Fruit fly (Drosophila melanogaster) whole organism, embryonic: ENCODE data around the gene CG9395.

Experiments
- Ada2b ChIP-seq: fragments of 200-800 bp; sonication (Bioruptor generic); IDR thresholded peaks from 2 replicates; pipeline ENCODE4 v1.3.6; 2022; ENCODE audit warnings: missing biosample characterization, missing genetic modification characterization
- Antp ChIP-seq: fragments of 200-800 bp; sonication (Bioruptor generic); optimal IDR thresholded peaks from 3 replicates; lab custom pipeline; 2016; ENCODE audit warnings: missing biosample characterization, missing genetic modification characterization
- Awh ChIP-seq: fragments of 200-800 bp; sonication (Bioruptor generic); IDR thresholded peaks from 2 replicates; pipeline ENCODE4, ENCODE4 v1.3.6; 2022; ENCODE audit warnings: missing biosample characterization, missing genetic modification characterization
- B-H2 ChIP-seq: fragments of 200-800 bp; sonication (Bioruptor generic); optimal IDR thresholded peaks from 2 replicates; lab custom pipeline; 2018; ENCODE audit warnings: missing biosample characterization, mild to moderate bottlenecking, missing genetic modification characterization
- CG11085 ChIP-seq: fragments of 200-800 bp; sonication (Bioruptor generic); IDR thresholded peaks from 2 replicates; pipeline ENCODE4 v1.3.6; 2022; ENCODE audit warnings: missing biosample characterization, missing genetic modification characterization
- CG11456 ChIP-seq: fragments of 200-800 bp; sonication (Bioruptor generic); IDR thresholded peaks from 3 replicates; pipeline ENCODE4 v1.3.6; 2022; ENCODE audit warnings: missing biosample characterization, missing genetic modification characterization
- CG14667 ChIP-seq: fragments of 200-800 bp; sonication (Bioruptor generic); IDR thresholded peaks from 2 replicates; pipeline ENCODE4 v1.3.6; 2022; ENCODE audit warnings: missing biosample characterization, missing genetic modification characterization
- CG15479 ChIP-seq: fragments of 200-800 bp; sonication (Bioruptor generic); optimal IDR thresholded peaks from 3 replicates; lab custom pipeline; 2019; ENCODE audit warnings: missing biosample characterization, mild to moderate bottlenecking, missing genetic modification characterization, moderate library complexity
- CG17328 ChIP-seq: fragments of 200-800 bp; sonication (Bioruptor generic); IDR thresholded peaks from 2 replicates; pipeline ENCODE4 v1.3.6; 2022; ENCODE audit warnings: missing biosample characterization, missing genetic modification characterization
- CG18011 ChIP-seq: fragments of 200-800 bp; sonication (Bioruptor generic); optimal IDR thresholded peaks from 2 replicates; lab custom pipeline; 2017; ENCODE audit warnings: missing biosample characterization, missing genetic modification characterization, mild to moderate bottlenecking, moderate library complexity, missing genotype
- CG18764 ChIP-seq: fragments of 200-800 bp; sonication (Bioruptor generic); optimal IDR thresholded peaks from 3 replicates; lab custom pipeline; 2016; ENCODE audit warnings: missing biosample characterization, missing genetic modification characterization
- CG2199 ChIP-seq: fragments of 200-800 bp; sonication (Bioruptor generic); IDR thresholded peaks from 3 replicates; pipeline ENCODE4 v1.3.6; 2022; ENCODE audit warnings: missing biosample characterization, missing genetic modification characterization
- CG4820 ChIP-seq: fragments of 200-800 bp; sonication (Bioruptor generic); optimal IDR thresholded peaks from 3 replicates; lab custom pipeline; 2016; ENCODE audit warnings: missing biosample characterization, missing genetic modification characterization
- CG6683 ChIP-seq: fragments of 200-800 bp; sonication (Bioruptor generic); optimal IDR thresholded peaks from 2 replicates; lab custom pipeline; 2017; ENCODE audit warnings: missing biosample characterization, mild to moderate bottlenecking, missing genetic modification characterization, missing genetic modification reagents
- CG6813 ChIP-seq: fragments of 200-800 bp; sonication (Bioruptor generic); optimal IDR thresholded peaks from 2 replicates; lab custom pipeline; 2017; ENCODE audit warnings: missing biosample characterization, missing genetic modification characterization, mild to moderate bottlenecking, moderate library complexity, missing genetic modification reagents
- CG9727 ChIP-seq: fragments of 200-800 bp; sonication (Bioruptor generic); optimal IDR thresholded peaks from 3 replicates; lab custom pipeline; 2017; ENCODE audit warnings: missing biosample characterization, mild to moderate bottlenecking, missing genetic modification characterization
- D ChIP-seq, 2 experiments: fragments of 200-800 bp in 1 of 2; fragments of >200 bp in 1 of 2; sonication (Bioruptor generic) in 1 of 2; optimal IDR thresholded peaks; 2 replicates in 1 of 2; 3 replicates in 1 of 2; lab custom pipeline; 2017; ENCODE audit warnings: mild to moderate bottlenecking in 1 of 2, missing biosample characterization in 1 of 2, missing genetic modification characterization in 1 of 2, missing genetic modification reagents in 1 of 2
- E2f2 ChIP-seq: fragments of 200-800 bp; sonication (Bioruptor generic); IDR thresholded peaks from 2 replicates; pipeline ENCODE4 v1.3.6; 2022; ENCODE audit warnings: missing biosample characterization, missing genetic modification characterization
- Fer2 ChIP-seq: fragments of 200-800 bp; sonication (Bioruptor generic); optimal IDR thresholded peaks from 2 replicates; lab custom pipeline; 2018; ENCODE audit warnings: missing biosample characterization, mild to moderate bottlenecking, missing genetic modification characterization, moderate library complexity
- Hand ChIP-seq: fragments of 200-800 bp; sonication (Bioruptor generic); optimal IDR thresholded peaks from 2 replicates; lab custom pipeline; 2017; ENCODE audit warnings: mild to moderate bottlenecking, missing biosample characterization, missing genetic modification reagents, missing genetic modification characterization
- HmgZ ChIP-seq: fragments of 200-800 bp; sonication (Bioruptor generic); optimal IDR thresholded peaks from 2 replicates; lab custom pipeline; 2018; ENCODE audit warnings: missing biosample characterization, mild to moderate bottlenecking, missing genetic modification characterization
- Hmx ChIP-seq: fragments of 200-800 bp; sonication (Bioruptor generic); optimal IDR thresholded peaks from 2 replicates; lab custom pipeline; 2016; ENCODE audit warnings: missing biosample characterization, missing genetic modification characterization
- Jarid2 ChIP-seq: fragments of 200-800 bp; sonication (Bioruptor generic); optimal IDR thresholded peaks from 3 replicates; lab custom pipeline; 2017; ENCODE audit warnings: mild to moderate bottlenecking, missing biosample characterization, missing genetic modification reagents, missing genetic modification characterization
- Lhr ChIP-seq: fragments of 200-800 bp; sonication (Bioruptor generic); optimal IDR thresholded peaks from 3 replicates; lab custom pipeline; 2017; ENCODE audit warnings: mild to moderate bottlenecking, missing biosample characterization, missing genetic modification reagents, missing genetic modification characterization
- MTF-1 ChIP-seq: fragments of 200-800 bp; sonication (Bioruptor generic); optimal IDR thresholded peaks from 2 replicates; lab custom pipeline; 2018; ENCODE audit warnings: missing biosample characterization, mild to moderate bottlenecking, missing genetic modification characterization, borderline replicate concordance
- Mrtf ChIP-seq: fragments of 200-800 bp; sonication (Bioruptor generic); IDR thresholded peaks from 3 replicates; pipeline ENCODE4 v1.3.6; 2022; ENCODE audit warnings: missing biosample characterization, missing genetic modification characterization
- NFAT ChIP-seq: fragments of 200-800 bp; sonication (Bioruptor generic); IDR thresholded peaks from 2 replicates; pipeline ENCODE4 v1.3.6; 2022; ENCODE audit warnings: missing biosample characterization, missing genetic modification characterization
- Ptx1 ChIP-seq: fragments of 200-800 bp; sonication (Bioruptor generic); IDR thresholded peaks from 2 replicates; pipeline ENCODE4 v1.3.6; 2022; ENCODE audit warnings: missing biosample characterization, missing genetic modification characterization
- ash1 ChIP-seq: fragments of 200-800 bp; sonication (Bioruptor generic); optimal IDR thresholded peaks from 2 replicates; lab custom pipeline; 2018; ENCODE audit warnings: missing biosample characterization, mild to moderate bottlenecking, missing genetic modification characterization
- crol ChIP-seq: fragments of 200-800 bp; sonication (Bioruptor generic); IDR thresholded peaks from 2 replicates; pipeline ENCODE4 v1.3.6; 2022; ENCODE audit warnings: missing biosample characterization, missing genetic modification characterization
- ewg ChIP-seq: fragments of 200-800 bp; sonication (Bioruptor generic); optimal IDR thresholded peaks from 3 replicates; lab custom pipeline; 2017; ENCODE audit warnings: mild to moderate bottlenecking, missing biosample characterization, missing genetic modification reagents, missing genetic modification characterization
- fd64A ChIP-seq: fragments of 200-800 bp; sonication (Bioruptor generic); optimal IDR thresholded peaks from 3 replicates; lab custom pipeline; 2018; ENCODE audit warnings: missing biosample characterization, mild to moderate bottlenecking, missing genetic modification characterization
- fd96Cb ChIP-seq: fragments of 200-800 bp; sonication (Bioruptor generic); optimal IDR thresholded peaks from 2 replicates; lab custom pipeline; 2018; ENCODE audit warnings: missing biosample characterization, mild to moderate bottlenecking, missing genetic modification characterization, moderate library complexity
- gce ChIP-seq: fragments of 200-800 bp; sonication (Bioruptor generic); IDR thresholded peaks from 3 replicates; pipeline ENCODE4 v1.3.6; 2022; ENCODE audit warnings: missing biosample characterization, missing genetic modification characterization
- gfzf ChIP-seq: fragments of 200-800 bp; sonication (Bioruptor generic); optimal IDR thresholded peaks from 2 replicates; lab custom pipeline; 2016; ENCODE audit warnings: missing biosample characterization, mild to moderate bottlenecking, missing genetic modification characterization, moderate library complexity
- gsb ChIP-seq: fragments of 200-800 bp; sonication (Bioruptor generic); IDR thresholded peaks from 2 replicates; pipeline ENCODE4 v1.3.6; 2022; ENCODE audit warnings: missing biosample characterization, missing genetic modification characterization
- gt ChIP-seq: fragments of 200-800 bp; sonication (Bioruptor generic); IDR thresholded peaks from 2 replicates; pipeline ENCODE4 v1.3.6; 2022; ENCODE audit warnings: missing biosample characterization, missing genetic modification characterization
- jumu ChIP-seq: fragments of 200-800 bp; sonication (Bioruptor generic); optimal IDR thresholded peaks from 3 replicates; lab custom pipeline; 2016; ENCODE audit warnings: missing biosample characterization, missing genetic modification characterization
- ken ChIP-seq: fragments of 200-800 bp; sonication (Bioruptor generic); IDR thresholded peaks from 3 replicates; pipeline ENCODE4 v1.3.6; 2022; ENCODE audit warnings: missing biosample characterization, missing genetic modification characterization
- luna ChIP-seq: fragments of 200-800 bp; sonication (Bioruptor generic); optimal IDR thresholded peaks from 2 replicates; lab custom pipeline; 2016; ENCODE audit warnings: missing biosample characterization, missing genetic modification characterization
- oc ChIP-seq: fragments of 200-800 bp; sonication (Bioruptor generic); optimal IDR thresholded peaks from 2 replicates; lab custom pipeline; 2018; ENCODE audit warnings: missing biosample characterization, mild to moderate bottlenecking, missing genetic modification characterization, moderate library complexity
- p53 ChIP-seq: fragments of 200-800 bp; sonication (Bioruptor generic); optimal IDR thresholded peaks from 2 replicates; lab custom pipeline; 2016; ENCODE audit warnings: missing biosample characterization, missing genetic modification characterization
- pfk ChIP-seq: fragments of 200-800 bp; sonication (Bioruptor generic); optimal IDR thresholded peaks from 2 replicates; lab custom pipeline; 2018; ENCODE audit warnings: missing biosample characterization, mild to moderate bottlenecking, missing genetic modification characterization, moderate library complexity
- psq ChIP-seq: fragments of 200-800 bp; sonication (Bioruptor generic); optimal IDR thresholded peaks from 2 replicates; lab custom pipeline; 2017; ENCODE audit warnings: missing biosample characterization, missing genetic modification characterization
- salm ChIP-seq: fragments of 200-800 bp; sonication (Bioruptor generic); optimal IDR thresholded peaks from 2 replicates; lab custom pipeline; 2018; ENCODE audit warnings: missing biosample characterization, mild to moderate bottlenecking, missing genetic modification characterization
- sens ChIP-seq: fragments of 200-800 bp; sonication (Bioruptor generic); peaks from one replicate; lab custom pipeline; 2016; ENCODE audit warnings: missing biosample characterization, missing genetic modification characterization
- tap ChIP-seq: fragments of 200-800 bp; optimal IDR thresholded peaks from 3 replicates; lab custom pipeline; 2019; ENCODE audit warnings: missing biosample characterization, mild to moderate bottlenecking, missing genetic modification characterization, moderate library complexity
- trh ChIP-seq: fragments of 200-800 bp; sonication (Bioruptor generic); optimal IDR thresholded peaks from 2 replicates; lab custom pipeline; 2016; ENCODE audit warnings: missing biosample characterization, missing genetic modification characterization
- unc-4 ChIP-seq: fragments of 200-800 bp; sonication (Bioruptor generic); IDR thresholded peaks from 2 replicates; pipeline ENCODE4 v1.3.6; 2022; ENCODE audit warnings: missing biosample characterization, missing genetic modification characterization; ENCODE audit not compliant: partially characterized antibody
- wek ChIP-seq: fragments of 200-800 bp; sonication (Bioruptor generic); optimal IDR thresholded peaks from 3 replicates; lab custom pipeline; 2018; ENCODE audit warnings: missing biosample characterization, mild to moderate bottlenecking, missing genetic modification characterization, moderate library complexity

Gene CG9395

DNA sequence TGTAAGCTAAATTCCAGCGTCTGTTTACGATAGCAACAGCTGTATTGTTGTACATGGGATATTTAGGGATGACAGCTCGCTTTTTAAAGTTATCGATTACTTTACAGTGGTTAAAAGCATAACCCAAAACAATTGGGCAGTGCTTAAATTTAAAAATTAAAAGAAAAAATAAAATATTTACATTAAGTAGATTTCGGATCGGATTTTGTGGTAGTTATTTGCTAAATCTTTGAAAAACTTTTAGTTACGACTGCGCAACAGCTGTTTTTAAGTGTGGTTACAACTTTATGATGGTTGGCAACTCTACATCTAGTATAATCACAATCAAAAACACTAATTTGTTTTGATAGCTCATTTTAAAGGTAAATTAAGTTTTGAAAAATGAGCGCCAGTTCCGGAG lies 32.4 kb upstream of the CG9395 start, which contains the start of the genes Ing5 and CG7099 (continued):
- TF ChIP-seq CG9727 (GFP tag; lab: Kevin White, UChicago) (peak; percentile 96), CG11085 (GFP tag; lab: Robert Waterston, UW) (peak; percentile 96), gce (peak; percentile 90), salm (peak; percentile 91), Mrtf (GFP tag; lab: Robert Waterston, UW) (peak; percentile 94), HmgZ (peak; percentile 97), CG15479 (GFP tag; lab: Kevin White, UChicago) (peak; percentile 36), sens (GFP tag; lab: Kevin White, UChicago) (peak; percentile 99), trh (GFP tag; lab: Kevin White, UChicago) (peak; percentile 92), Antp (peak; percentile 83), oc (tag; lab: Kevin White, UChicago) (peak; percentile 94), Lhr (peak; percentile 88), psq (GFP tag; lab: Kevin White, UChicago) (peak; percentile 91), gsb (GFP tag; lab: Robert Waterston, UW) (peak; percentile 89), Ada2b (GFP tag; lab: Robert Waterston, UW) (peak; percentile 98), CG6813 (GFP tag; lab: Kevin White, UChicago) (peak; percentile 88), NFAT (GFP tag; lab: Robert Waterston, UW) (peak; percentile 95), Hmx (GFP tag; lab: Kevin White, UChicago) (peak; percentile 88), CG14667 (GFP tag; lab: Robert Waterston, UW) (peak; percentile 95), gfzf (GFP tag; lab: Kevin White, UChicago) (peak; percentile 4), Jarid2 (GFP tag; lab: Kevin White, UChicago) (no peak), D (optimal IDR thresholded peaks at IDR 0.05; lab: Kevin White, UChicago) (no peak), D (GFP tag; optimal IDR thresholded peaks at IDR 0.05; lab: Kevin White, UChicago) (peak; percentile 91), CG18011 (GFP tag; lab: Kevin White, UChicago) (peak; percentile 87), CG4820 (GFP tag; lab: Kevin White, UChicago) (peak; percentile 94), ewg (GFP tag; lab: Kevin White, UChicago) (peak; percentile 93), CG17328 (GFP tag; lab: Robert Waterston, UW) (peak; percentile 96), tap (peak; percentile 93), CG2199 (GFP tag; lab: Robert Waterston, UW) (peak; percentile 94), CG11456 (GFP tag; lab: Robert Waterston, UW) (peak; percentile 97), ken (peak; percentile 97), MTF-1 (GFP tag; lab: Kevin White, UChicago) (peak; percentile 83), crol (GFP tag; lab: Robert Waterston, UW) (peak; percentile 55), unc-4 (GFP tag; lab: Robert Waterston, UW) (peak; percentile 60), Ptx1 (peak; percentile 98), E2f2 (GFP tag; lab: Robert Waterston, UW) (peak; percentile 81), jumu (GFP tag; lab: Kevin White, UChicago) (peak; percentile 81), p53 (peak; percentile 36), ash1 (GFP tag; lab: Kevin White, UChicago) (peak; percentile 61), CG18764 (GFP tag; lab: Kevin White, UChicago) (peak; percentile 96), Hand (GFP tag; lab: Kevin White, UChicago) (peak; percentile 81), Awh (peak; percentile 94), B-H2 (GFP tag; lab: Kevin White, UChicago) (peak; percentile 96), pfk (peak; percentile 52), luna (GFP tag; lab: Kevin White, UChicago) (peak; percentile 54), fd64A (GFP tag; lab: Kevin White, UChicago) (peak; percentile 77), CG6683 (GFP tag; lab: Kevin White, UChicago) (peak; percentile 85), fd96Cb (tag; lab: Kevin White, UChicago) (peak; percentile 96), Fer2 (tag; lab: Kevin White, UChicago) (peak; percentile 95), wek (GFP tag; lab: Kevin White, UChicago) (peak; percentile 74), gt (peak; percentile 92)
